Fruit fly (Drosophila melanogaster) S2 (cell line): ENCODE measurements around the gene CG13108.

ENCODE experiments used
- CG8478 ChIP-seq: fragments of >200 bp; optimal IDR thresholded peaks from 2 replicates; lab custom pipeline; 2018
- CTCF ChIP-seq, 2 experiments: fragments of >200 bp; optimal IDR thresholded peaks; 2 replicates each; lab custom pipeline; 2018

DNA sequence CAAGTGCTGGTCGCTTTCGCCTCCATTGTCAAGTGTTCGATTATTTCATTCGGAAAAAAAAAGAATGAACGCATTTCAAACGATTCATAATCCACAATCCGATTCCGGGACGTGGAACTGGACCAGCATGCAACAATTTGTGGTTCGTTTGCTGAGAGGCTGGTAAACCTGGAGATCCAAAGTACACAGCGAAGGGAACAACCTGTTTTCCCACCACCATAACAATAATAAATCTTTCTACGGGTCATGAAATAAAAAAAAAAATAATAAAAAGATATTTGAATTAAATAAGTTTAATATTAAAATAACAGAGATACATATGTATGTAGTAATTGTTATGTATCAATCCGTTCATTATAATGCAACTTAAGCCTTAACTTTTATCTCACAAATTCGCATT, 39.6 kb upstream of the CG13108 start:
- TF ChIP-seq CG8478 (lab: Kevin White, UChicago): no peak
- no peak for TF ChIP-seq CTCF (optimal IDR thresholded peaks at IDR 0.05; lab: Kevin White, UChicago)
